Worm (Caenorhabditis elegans): ENCODE results near the gene C17H12.8.

The C17H12.8 gene

ce11 chrIV:6803805-6804344, 14.6 kb upstream of the C17H12.8 start:
- no peak for TF ChIP-seq snpc-1.1 (tag; optimal IDR thresholded peaks at IDR 0.05; ENCODE audit: insufficient read depth)
- TF ChIP-seq ama-1 (optimal IDR thresholded peaks at IDR 0.05) = no peak
- no peak for TF ChIP-seq ama-1 (GFP tag; optimal IDR thresholded peaks at IDR 0.05)
- TF ChIP-seq ceh-91 (GFP tag; IDR thresholded peaks at IDR 0.05) = no peak
- TF ChIP-seq hrde-1 (tag; optimal IDR thresholded peaks at IDR 0.05; ENCODE audit: borderline replicate concordance) = no peak
- no peak for TF ChIP-seq nfya-2 (GFP tag; IDR thresholded peaks at IDR 0.05)
- TF ChIP-seq F23B12.7 (tag; optimal IDR thresholded peaks at IDR 0.05; ENCODE audit: insufficient read depth) = no peak
- TF ChIP-seq ztf-28 (GFP tag; IDR thresholded peaks at IDR 0.05) = no peak
- TF ChIP-seq F10E7.11 (tag; optimal IDR thresholded peaks at IDR 0.05) = no peak
- TF ChIP-seq efl-1 (GFP tag; optimal IDR thresholded peaks at IDR 0.05) = no peak
- TF ChIP-seq nhr-179 (tag; optimal IDR thresholded peaks at IDR 0.05) = no peak
- no peak for TF ChIP-seq lsy-27 (tag; optimal IDR thresholded peaks at IDR 0.05; ENCODE audit: borderline replicate concordance, insufficient read depth)
- no peak for TF ChIP-seq hmg-20 (GFP tag; IDR thresholded peaks at IDR 0.05)
- TF ChIP-seq bed-1 (GFP tag; IDR thresholded peaks at IDR 0.05) = no peak
- no peak for TF ChIP-seq T07F8.4 (tag; optimal IDR thresholded peaks at IDR 0.05)

- TF ChIP-seq xnd-1 (tag; optimal IDR thresholded peaks at IDR 0.05) (no peak), rpc-1 (optimal IDR thresholded peaks at IDR 0.05) (no peak), rpc-1 (tag; optimal IDR thresholded peaks at IDR 0.05) (no peak), cebp-2 (GFP tag; IDR thresholded peaks at IDR 0.05) (no peak)
These were observed 13.7 kb upstream of the C17H12.8 start, which contains the start of gene C17H12.37 for ce11 chrIV:6804815-6805214. TSS of gene C17H12.37 (plus strand) at chrIV:6805115.

ce11 chrIV:6806475-6807063, 11.9 kb upstream of the C17H12.8 start, which contains the start of gene C17H12.10:
TSS of gene C17H12.10 (plus strand) at chrIV:6806799.
- no peak for TF ChIP-seq cebp-1 (GFP tag; IDR thresholded peaks at IDR 0.05)
- peak; percentile 54 for TF ChIP-seq cebp-1 (tag; optimal IDR thresholded peaks at IDR 0.05)
- TF ChIP-seq K12H6.12 (tag; optimal IDR thresholded peaks at IDR 0.05) = peak; percentile 31
- no peak for TF ChIP-seq tlf-1 (GFP tag; optimal IDR thresholded peaks at IDR 0.05)

- TF ChIP-seq pbrm-1 (GFP tag; IDR thresholded peaks at IDR 0.05) (0 out of 2 replicates have a peak, but pooled peaks have one; percentile 14), snpc-1.1 (tag; optimal IDR thresholded peaks at IDR 0.05; ENCODE audit: insufficient read depth) (no peak), ztf-22 (GFP tag; optimal IDR thresholded peaks at IDR 0.05) (no peak), ceh-27 (GFP tag; optimal IDR thresholded peaks at IDR 0.05) (peak; percentile 3), sdz-38 (tag; optimal IDR thresholded peaks at IDR 0.05) (no peak), xnd-1 (tag; optimal IDR thresholded peaks at IDR 0.05) (no peak), mxl-1 (tag; optimal IDR thresholded peaks at IDR 0.05) (no peak), F37B4.10 (GFP tag; IDR thresholded peaks at IDR 0.05) (0 out of 2 replicates have a peak, but pooled peaks have one; percentile 15), lag-1 (GFP tag; IDR thresholded peaks at IDR 0.05) (no peak), K12H6.12 (tag; optimal IDR thresholded peaks at IDR 0.05) (peak; percentile 58), B0035.1 (tag; optimal IDR thresholded peaks at IDR 0.05) (no peak), lin-35 (GFP tag; optimal IDR thresholded peaks at IDR 0.05) (peak in 1 of 3 experiments; percentile 57), lin-40 (tag; optimal IDR thresholded peaks at IDR 0.05) (peak; percentile 37)
These were observed 8.7 kb upstream of the C17H12.8 start for ce11 chrIV:6809756-6810155.

Data from whole organism, young adult.